Worm (Caenorhabditis elegans) whole organism, L2 larva: ENCODE results near the gene F58F12.3.
A peak's percentile ranks its signal among the peaks of the same experiment; 100 is the strongest.

ENCODE experiments used
- fos-1 ChIP-seq: fragments of 150-350 bp; optimal IDR thresholded peaks from 2 replicates; lab custom pipeline; 2014; ENCODE audit warnings: missing biosample characterization, missing genetic modification characterization
- ztf-11 ChIP-seq: sonication (generic microtip); optimal IDR thresholded peaks from 2 replicates; lab custom pipeline; 2017; ENCODE audit warnings: missing biosample characterization, missing genetic modification characterization

Gene F58F12.3

ce11 chrII:6339511-6339910 lies 51.6 kb downstream of the F58F12.3 start:
- no peak for TF ChIP-seq ztf-11 (tag; lab: Kevin White, UChicago)
- TF ChIP-seq fos-1 (tag; lab: Kevin White, UChicago), result peak; percentile 46
- TF ChIP-seq, all 48 proteins: peak for 1
